Worm (Caenorhabditis elegans): ENCODE data around the gene C33G8.13.

Gene C33G8.13

DNA sequence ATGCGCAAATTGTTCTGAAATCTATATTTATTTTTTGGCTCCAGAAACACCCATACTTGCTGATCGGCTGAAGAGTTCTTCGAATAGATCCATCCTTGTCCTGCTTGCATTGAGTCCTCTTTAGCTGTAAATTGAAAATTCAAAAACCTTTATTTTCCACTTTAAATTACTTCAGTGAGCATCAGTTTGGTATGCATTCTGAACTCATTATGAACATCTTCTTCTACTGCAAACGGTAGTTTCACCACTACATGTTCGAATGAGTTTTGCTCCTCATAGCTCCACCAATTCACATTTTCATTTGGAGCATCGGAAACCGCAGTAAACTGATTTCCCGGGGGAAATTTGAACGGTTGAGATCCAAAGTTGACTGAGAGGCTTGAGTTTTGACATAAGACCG is 34.4 kb upstream of the C33G8.13 start:
- TF ChIP-seq ztf-23 (GFP tag; IDR thresholded peaks at IDR 0.05) (no peak), tab-1 (GFP tag; IDR thresholded peaks at IDR 0.05) (no peak), med-1 (GFP tag; optimal IDR thresholded peaks at IDR 0.05; ENCODE audit: insufficient read depth) (no peak), flt-1 (GFP tag; IDR thresholded peaks at IDR 0.05) (no peak), T22C8.4 (GFP tag; IDR thresholded peaks at IDR 0.05) (no peak), klf-2 (GFP tag; conservative IDR thresholded peaks at IDR 0.05) (no peak), ztf-29 (GFP tag; IDR thresholded peaks at IDR 0.05) (no peak), ref-1 (GFP tag; conservative IDR thresholded peaks at IDR 0.05) (no peak), cog-1 (tag; optimal IDR thresholded peaks at IDR 0.05) (no peak)

DNA sequence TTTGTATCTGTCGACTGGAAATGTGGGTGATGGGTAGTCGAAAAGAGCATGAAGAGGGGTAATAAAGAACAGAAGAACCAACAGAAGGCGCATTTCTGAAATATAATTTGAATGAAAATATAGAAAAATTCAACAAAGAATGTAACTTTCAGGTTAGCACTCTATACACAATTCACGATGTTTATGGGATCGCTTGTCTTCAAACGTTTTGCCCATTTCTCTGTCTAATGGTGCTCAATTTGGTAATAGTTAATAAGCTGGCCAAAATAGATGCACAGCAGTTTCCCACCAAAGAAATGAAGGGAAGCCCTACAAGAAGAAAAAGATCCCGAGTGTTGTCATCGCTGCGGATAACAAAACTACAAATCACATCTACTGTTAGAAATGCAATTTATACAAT is 31.7 kb upstream of the C33G8.13 start, which contains the start of gene F20A1.8:
F20A1.8 (minus strand) TSS at position 101 of the 400 bp plus-strand sequence.
- no peak for TF ChIP-seq T22C8.4 (GFP tag; IDR thresholded peaks at IDR 0.05)
- no peak for TF ChIP-seq med-1 (GFP tag; optimal IDR thresholded peaks at IDR 0.05; ENCODE audit: insufficient read depth)
- no peak for TF ChIP-seq cog-1 (tag; optimal IDR thresholded peaks at IDR 0.05)
- no peak for TF ChIP-seq tab-1 (GFP tag; IDR thresholded peaks at IDR 0.05)
- TF ChIP-seq ztf-23 (GFP tag; IDR thresholded peaks at IDR 0.05) = no peak
- TF ChIP-seq klf-2 (GFP tag; conservative IDR thresholded peaks at IDR 0.05) = no peak
- no peak for TF ChIP-seq flt-1 (GFP tag; IDR thresholded peaks at IDR 0.05)
- no peak for TF ChIP-seq ref-1 (GFP tag; conservative IDR thresholded peaks at IDR 0.05)
- no peak for TF ChIP-seq ztf-29 (GFP tag; IDR thresholded peaks at IDR 0.05)

DNA sequence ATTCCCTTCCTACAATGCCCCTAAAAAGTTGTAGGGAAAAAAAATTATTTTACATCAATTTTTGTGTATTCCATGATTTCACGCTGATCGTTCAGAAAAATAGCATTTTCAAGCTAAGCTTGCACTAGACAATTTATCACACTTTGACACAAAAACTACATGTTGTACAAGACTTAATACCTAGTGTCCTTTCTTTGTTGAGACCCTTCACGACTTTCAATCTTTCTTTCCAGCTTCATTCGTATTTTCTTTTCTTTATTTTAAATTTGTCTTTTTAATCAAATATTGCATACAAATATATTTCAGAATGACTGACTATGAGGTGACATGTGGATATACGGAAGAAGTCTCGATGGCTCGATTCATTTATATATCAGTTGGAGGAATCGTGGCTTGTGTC is 30.2 kb upstream of the C33G8.13 start, which contains the start of gene F20A1.2:
F20A1.2 (plus strand) TSS at position 301 of the 400 bp plus-strand sequence.
- no peak for TF ChIP-seq cog-1 (tag; optimal IDR thresholded peaks at IDR 0.05)
- TF ChIP-seq flt-1 (GFP tag; IDR thresholded peaks at IDR 0.05) = no peak
- no peak for TF ChIP-seq med-1 (GFP tag; optimal IDR thresholded peaks at IDR 0.05; ENCODE audit: insufficient read depth)
- no peak for TF ChIP-seq klf-2 (GFP tag; conservative IDR thresholded peaks at IDR 0.05)
- TF ChIP-seq T22C8.4 (GFP tag; IDR thresholded peaks at IDR 0.05) = no peak
- TF ChIP-seq tab-1 (GFP tag; IDR thresholded peaks at IDR 0.05) = no peak
- no peak for TF ChIP-seq ztf-29 (GFP tag; IDR thresholded peaks at IDR 0.05)
- TF ChIP-seq ref-1 (GFP tag; conservative IDR thresholded peaks at IDR 0.05) = no peak
- no peak for TF ChIP-seq ztf-23 (GFP tag; IDR thresholded peaks at IDR 0.05)

DNA sequence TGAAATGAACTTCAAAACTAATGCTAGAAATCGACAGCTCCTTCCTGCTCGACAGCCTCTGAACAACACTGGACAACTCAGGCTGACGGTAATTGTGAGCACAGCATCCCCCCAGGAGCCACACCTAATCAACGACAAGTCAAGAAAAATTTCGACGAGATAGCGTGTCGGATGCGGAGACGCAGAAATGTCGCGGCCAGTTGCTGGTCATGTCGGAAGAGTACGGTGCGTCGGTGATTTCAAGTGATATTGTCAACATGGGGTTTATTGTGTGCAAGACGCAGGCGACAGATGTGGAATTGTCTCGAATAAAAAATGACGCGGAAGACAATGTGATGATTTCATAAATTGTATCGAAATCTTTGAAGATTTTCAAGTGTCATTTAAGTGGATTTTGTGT is 20.7 kb upstream of the C33G8.13 start, which contains the start of gene twk-11:
twk-11 (minus strand) TSS at position 101 of the 400 bp plus-strand sequence.
- TF ChIP-seq ref-1 (GFP tag; conservative IDR thresholded peaks at IDR 0.05) = no peak
- TF ChIP-seq T22C8.4 (GFP tag; IDR thresholded peaks at IDR 0.05) = no peak
- TF ChIP-seq tab-1 (GFP tag; IDR thresholded peaks at IDR 0.05) = no peak
- no peak for TF ChIP-seq med-1 (GFP tag; optimal IDR thresholded peaks at IDR 0.05; ENCODE audit: insufficient read depth)
- TF ChIP-seq ztf-23 (GFP tag; IDR thresholded peaks at IDR 0.05) = no peak
- TF ChIP-seq klf-2 (GFP tag; conservative IDR thresholded peaks at IDR 0.05) = no peak
- no peak for TF ChIP-seq ztf-29 (GFP tag; IDR thresholded peaks at IDR 0.05)
- TF ChIP-seq flt-1 (GFP tag; IDR thresholded peaks at IDR 0.05) = no peak
- no peak for TF ChIP-seq cog-1 (tag; optimal IDR thresholded peaks at IDR 0.05)

DNA sequence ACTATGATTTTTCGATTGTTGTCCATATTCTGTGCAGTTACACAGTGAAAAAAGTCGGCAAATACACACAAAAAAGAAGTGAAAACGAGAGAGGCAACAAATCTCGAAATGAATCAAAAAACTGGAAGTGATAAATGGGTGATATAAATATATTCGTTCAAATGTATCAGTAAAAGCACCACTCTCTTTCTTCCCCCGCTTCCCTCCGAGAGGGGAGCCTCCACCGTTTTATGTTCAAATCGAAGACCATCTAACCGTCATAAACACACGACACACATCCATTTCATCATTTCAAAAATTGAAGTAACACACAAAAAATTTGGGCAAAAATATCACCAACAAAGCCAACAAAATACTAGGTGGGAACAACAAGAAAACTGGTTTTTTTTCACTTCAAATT is 11.3 kb upstream of the C33G8.13 start, which contains the start of gene F20A1.6:
F20A1.6 (minus strand) TSS at position 101 of the 400 bp plus-strand sequence.
- TF ChIP-seq ztf-23 (GFP tag; IDR thresholded peaks at IDR 0.05) (no peak), cog-1 (tag; optimal IDR thresholded peaks at IDR 0.05) (no peak), ztf-29 (GFP tag; IDR thresholded peaks at IDR 0.05) (no peak), ref-1 (GFP tag; conservative IDR thresholded peaks at IDR 0.05) (no peak), klf-2 (GFP tag; conservative IDR thresholded peaks at IDR 0.05) (no peak), tab-1 (GFP tag; IDR thresholded peaks at IDR 0.05) (no peak), flt-1 (GFP tag; IDR thresholded peaks at IDR 0.05) (no peak), T22C8.4 (GFP tag; IDR thresholded peaks at IDR 0.05) (no peak), med-1 (GFP tag; optimal IDR thresholded peaks at IDR 0.05; ENCODE audit: insufficient read depth) (no peak)

DNA sequence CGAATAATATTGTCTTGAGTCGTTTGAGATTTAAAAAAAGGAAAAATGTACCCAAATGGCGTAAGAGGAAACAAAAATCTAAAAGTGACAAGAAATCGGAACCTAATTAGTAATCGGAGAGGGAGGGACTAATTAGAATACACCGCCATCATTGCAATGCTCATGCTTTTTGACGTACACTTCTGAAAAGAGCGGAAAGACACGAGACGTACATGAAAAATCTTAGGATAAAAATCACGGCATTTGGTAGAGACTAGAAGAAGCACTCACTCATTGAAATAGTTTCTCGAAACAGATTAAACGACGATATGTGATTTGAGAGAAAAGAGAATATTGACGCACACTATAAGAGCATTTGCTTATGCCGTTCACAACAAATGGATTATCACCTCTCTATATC is 7.2 kb upstream of the C33G8.13 start:
- no peak for TF ChIP-seq tab-1 (GFP tag; IDR thresholded peaks at IDR 0.05)
- TF ChIP-seq T22C8.4 (GFP tag; IDR thresholded peaks at IDR 0.05) = no peak
- no peak for TF ChIP-seq klf-2 (GFP tag; conservative IDR thresholded peaks at IDR 0.05)
- no peak for TF ChIP-seq ref-1 (GFP tag; conservative IDR thresholded peaks at IDR 0.05)

DNA sequence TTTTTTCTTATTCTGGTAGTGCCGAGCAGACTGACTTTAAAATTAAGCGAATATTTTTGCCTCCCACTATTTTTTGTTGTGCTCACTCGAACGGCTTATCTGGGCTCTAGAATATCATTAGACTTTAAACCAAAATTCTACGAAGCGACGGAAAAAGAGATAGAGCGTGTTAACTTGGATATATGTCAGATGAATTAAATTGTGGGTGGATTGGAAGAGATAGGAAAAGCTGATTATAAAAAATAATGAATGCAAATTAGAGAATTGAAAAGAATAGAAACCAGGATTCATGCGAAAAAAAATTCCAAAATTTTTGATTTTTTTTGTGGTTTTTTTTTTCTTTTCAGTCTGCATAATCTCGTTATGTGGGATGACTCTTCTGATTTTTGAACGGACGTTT is 6.0 kb upstream of the C33G8.13 start, which contains the start of gene F20A1.4:
F20A1.4 (minus strand) TSS at position 101 of the 400 bp plus-strand sequence.
- TF ChIP-seq klf-2 (GFP tag; conservative IDR thresholded peaks at IDR 0.05) (no peak), ztf-23 (GFP tag; IDR thresholded peaks at IDR 0.05) (no peak), flt-1 (GFP tag; IDR thresholded peaks at IDR 0.05) (no peak), med-1 (GFP tag; optimal IDR thresholded peaks at IDR 0.05; ENCODE audit: insufficient read depth) (no peak), T22C8.4 (GFP tag; IDR thresholded peaks at IDR 0.05) (no peak), tab-1 (GFP tag; IDR thresholded peaks at IDR 0.05) (no peak)

DNA sequence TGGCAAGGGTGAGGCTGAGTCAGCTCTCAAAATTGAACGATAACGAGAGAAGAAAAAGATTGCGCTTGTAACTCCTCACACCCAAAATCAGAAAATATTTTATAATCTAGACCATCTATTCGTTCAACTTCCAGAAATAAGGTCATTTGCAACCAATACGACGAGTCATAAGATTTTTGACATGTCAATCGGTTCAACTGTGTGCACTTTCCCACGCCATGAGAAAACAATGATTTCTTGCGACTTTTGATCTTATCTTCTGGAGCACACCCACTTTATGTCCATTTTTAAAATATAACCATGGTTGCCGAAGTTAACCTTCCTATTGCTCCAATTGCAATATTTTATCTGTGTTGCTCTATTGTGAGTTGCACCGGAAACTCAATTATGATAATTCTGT is 1.3 kb upstream of the C33G8.13 start, which contains the start of gene srsx-32:
srsx-32 (plus strand) TSS at position 301 of the 400 bp plus-strand sequence.
- TF ChIP-seq T22C8.4 (GFP tag; IDR thresholded peaks at IDR 0.05) = no peak
- TF ChIP-seq ref-1 (GFP tag; conservative IDR thresholded peaks at IDR 0.05) = no peak
- no peak for TF ChIP-seq tab-1 (GFP tag; IDR thresholded peaks at IDR 0.05)
- TF ChIP-seq ztf-23 (GFP tag; IDR thresholded peaks at IDR 0.05) = no peak
- no peak for TF ChIP-seq flt-1 (GFP tag; IDR thresholded peaks at IDR 0.05)
- TF ChIP-seq med-1 (GFP tag; optimal IDR thresholded peaks at IDR 0.05; ENCODE audit: insufficient read depth) = no peak
- no peak for TF ChIP-seq cog-1 (tag; optimal IDR thresholded peaks at IDR 0.05)
- TF ChIP-seq ztf-29 (GFP tag; IDR thresholded peaks at IDR 0.05) = no peak
- TF ChIP-seq klf-2 (GFP tag; conservative IDR thresholded peaks at IDR 0.05) = no peak

DNA sequence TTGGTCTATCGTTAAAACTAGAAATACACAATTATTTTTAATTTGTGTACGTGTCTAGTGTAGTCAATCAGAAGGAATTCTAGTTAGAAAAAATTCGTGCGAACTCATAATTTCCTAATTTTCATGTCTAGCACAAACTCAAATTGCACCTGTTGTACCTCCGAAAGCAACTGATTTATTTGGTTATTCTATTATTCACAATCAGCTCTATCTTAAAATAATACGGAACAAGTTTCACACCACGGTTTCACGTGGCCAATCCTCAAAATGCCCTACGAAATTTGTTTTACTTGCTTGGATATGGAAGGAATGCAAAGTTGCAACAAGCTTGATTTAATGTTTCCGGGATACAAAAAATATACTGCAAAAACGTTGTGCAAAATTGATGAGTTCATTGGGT is 3.2 kb downstream of the C33G8.13 start, which contains the start of gene srw-127:
srw-127 (plus strand) TSS at position 301 of the 400 bp plus-strand sequence.
- TF ChIP-seq klf-2 (GFP tag; conservative IDR thresholded peaks at IDR 0.05) = no peak
- TF ChIP-seq T22C8.4 (GFP tag; IDR thresholded peaks at IDR 0.05) = no peak
- TF ChIP-seq ztf-23 (GFP tag; IDR thresholded peaks at IDR 0.05) = no peak
- no peak for TF ChIP-seq cog-1 (tag; optimal IDR thresholded peaks at IDR 0.05)
- no peak for TF ChIP-seq ref-1 (GFP tag; conservative IDR thresholded peaks at IDR 0.05)
- no peak for TF ChIP-seq tab-1 (GFP tag; IDR thresholded peaks at IDR 0.05)
- no peak for TF ChIP-seq med-1 (GFP tag; optimal IDR thresholded peaks at IDR 0.05; ENCODE audit: insufficient read depth)
- TF ChIP-seq ztf-29 (GFP tag; IDR thresholded peaks at IDR 0.05) = no peak
- TF ChIP-seq flt-1 (GFP tag; IDR thresholded peaks at IDR 0.05) = no peak

Measured in whole organism, midembryonic.